Fruit fly (Drosophila melanogaster): Measurements from ENCODE around the gene CG6321.

The CG6321 gene

dm6 chr3L:11091943-11092609 lies 31.1 kb upstream of the CG6321 start (continued):
- TF ChIP-seq NFAT (GFP tag; IDR thresholded peaks at IDR 0.05): no peak; the same call in 1 of the 2 replicates
- no peak for TF ChIP-seq CG14965 (GFP tag; optimal IDR thresholded peaks at IDR 0.05; ENCODE audit: borderline replicate concordance)
- TF ChIP-seq CG33557 (GFP tag; optimal IDR thresholded peaks at IDR 0.05): peak; percentile 22
- TF ChIP-seq CG34376 (GFP tag; optimal IDR thresholded peaks at IDR 0.05): no peak
- TF ChIP-seq lbe (GFP tag; optimal IDR thresholded peaks at IDR 0.05): peak; percentile 48
- peak; percentile 43 for TF ChIP-seq CG3163 (GFP tag; optimal IDR thresholded peaks at IDR 0.05)
- peak; percentile 61 for TF ChIP-seq pum (GFP tag; optimal IDR thresholded peaks at IDR 0.05)
- no peak; the same call in 1 of the 2 replicates for TF ChIP-seq CG13287 (GFP tag; IDR thresholded peaks at IDR 0.05; ENCODE audit: partially characterized antibody)
- TF ChIP-seq eve (GFP tag; optimal IDR thresholded peaks at IDR 0.05): peak in 1 of 2 experiments; percentile 58
- peak; percentile 47 for TF ChIP-seq CG9727 (GFP tag; optimal IDR thresholded peaks at IDR 0.05)
- TF ChIP-seq Dbx (GFP tag; IDR thresholded peaks at IDR 0.05): 0 out of 3 replicates have a peak, but pooled peaks have one; percentile 53
- TF ChIP-seq Xrp1 (GFP tag; IDR thresholded peaks at IDR 0.05): peak; percentile 57; the same call in 1 of the 2 replicates
- no peak for TF ChIP-seq unc-4 (GFP tag; IDR thresholded peaks at IDR 0.05; ENCODE audit: partially characterized antibody)
- peak; percentile 41; the same call in 1 of the 2 replicates for TF ChIP-seq Atf6 (GFP tag; IDR thresholded peaks at IDR 0.05)
- peak; percentile 64 for TF ChIP-seq maf-S (GFP tag; optimal IDR thresholded peaks at IDR 0.05)
- TF ChIP-seq CTCF (GFP tag; optimal IDR thresholded peaks at IDR 0.05): no peak
- TF ChIP-seq Oaz (GFP tag; IDR thresholded peaks at IDR 0.05): no peak
- TF ChIP-seq CG8765 (GFP tag; IDR thresholded peaks at IDR 0.05): no peak
- TF ChIP-seq CoRest (tag; optimal IDR thresholded peaks at IDR 0.05): no peak
- 0 out of 2 replicates have a peak, but pooled peaks have one; percentile 21 for TF ChIP-seq Taf1 (GFP tag; IDR thresholded peaks at IDR 0.05)
- peak; percentile 36 for TF ChIP-seq CG1792 (GFP tag; optimal IDR thresholded peaks at IDR 0.05)
- TF ChIP-seq Hsf (GFP tag; optimal IDR thresholded peaks at IDR 0.05): peak; percentile 57
- TF ChIP-seq CG30403 (GFP tag; optimal IDR thresholded peaks at IDR 0.05): peak; percentile 53
- TF ChIP-seq ash1 (GFP tag; optimal IDR thresholded peaks at IDR 0.05): peak; percentile 55
- TF ChIP-seq fd3F (GFP tag; optimal IDR thresholded peaks at IDR 0.05): no peak
- peak; percentile 57 for TF ChIP-seq CG12155 (GFP tag; optimal IDR thresholded peaks at IDR 0.05)
- peak; percentile 51 for TF ChIP-seq zfh2 (GFP tag; optimal IDR thresholded peaks at IDR 0.05)
- no peak for TF ChIP-seq gt (GFP tag; IDR thresholded peaks at IDR 0.05)
- TF ChIP-seq CG12071 (GFP tag; optimal IDR thresholded peaks at IDR 0.05): no peak
- no peak for TF ChIP-seq Lim3 (GFP tag; IDR thresholded peaks at IDR 0.05)
- no peak for TF ChIP-seq CkIIα-i1 (GFP tag; IDR thresholded peaks at IDR 0.05)
- peak; percentile 63 for TF ChIP-seq CG33213 (GFP tag; optimal IDR thresholded peaks at IDR 0.05)
- TF ChIP-seq zf30C (GFP tag; optimal IDR thresholded peaks at IDR 0.05): no peak
- peak; percentile 73 for TF ChIP-seq ken (GFP tag; IDR thresholded peaks at IDR 0.05)
- no peak for TF ChIP-seq CG4707 (GFP tag; optimal IDR thresholded peaks at IDR 0.05)
- TF ChIP-seq Fer2 (tag; optimal IDR thresholded peaks at IDR 0.05): no peak
- TF ChIP-seq wor (GFP tag; IDR thresholded peaks at IDR 0.05): no peak
- 0 out of 2 replicates have a peak, but pooled peaks have one; percentile 6 for TF ChIP-seq CG9215 (GFP tag; IDR thresholded peaks at IDR 0.05)
- TF ChIP-seq fd64A (GFP tag; optimal IDR thresholded peaks at IDR 0.05): no peak
- no peak for TF ChIP-seq dmrt99B (tag; optimal IDR thresholded peaks at IDR 0.05)
- TF ChIP-seq sna (GFP tag; IDR thresholded peaks at IDR 0.05; ENCODE audit: partially characterized antibody): no peak
- peak; percentile 26 for TF ChIP-seq CG5180 (GFP tag; optimal IDR thresholded peaks at IDR 0.05)
- TF ChIP-seq grau (tag; optimal IDR thresholded peaks at IDR 0.05): peak; percentile 79
- TF ChIP-seq sug (tag; optimal IDR thresholded peaks at IDR 0.05): peak; percentile 11
- TF ChIP-seq Fer1 (GFP tag; optimal IDR thresholded peaks at IDR 0.05): no peak
- peak in 1 of 2 experiments; percentile 34 for TF ChIP-seq bsh (GFP tag; optimal IDR thresholded peaks at IDR 0.05)
- TF ChIP-seq ato (GFP tag; IDR thresholded peaks at IDR 0.05; ENCODE audit: partially characterized antibody): 0 out of 2 replicates have a peak, but pooled peaks have one; percentile 25
- TF ChIP-seq sens-2 (GFP tag; IDR thresholded peaks at IDR 0.05): no peak
- TF ChIP-seq CG5953 (GFP tag; IDR thresholded peaks at IDR 0.05): no peak
- TF ChIP-seq Bdp1 (GFP tag; optimal IDR thresholded peaks at IDR 0.05): peak; percentile 50

All from whole organism, embryonic.